Worm (Caenorhabditis elegans) whole organism, L1 larva: ENCODE measurements around the gene F19C6.5.
A peak's percentile ranks its signal among the peaks of the same experiment; 100 is the strongest.

Experiments used
- C04F5.9 ChIP-seq: sonication (generic microtip); optimal IDR thresholded peaks from 2 replicates; lab custom pipeline; 2016; ENCODE audit warnings: missing genetic modification characterization, missing compliant biosample characterization
- Y116A8C.19 ChIP-seq: sonication (generic microtip); optimal IDR thresholded peaks from 2 replicates; lab custom pipeline; 2016; ENCODE audit warnings: missing compliant biosample characterization, missing genetic modification characterization, borderline replicate concordance
- aha-1 ChIP-seq: fragments of 150-350 bp; optimal IDR thresholded peaks from 2 replicates; lab custom pipeline; 2014; ENCODE audit warnings: missing biosample characterization, missing genetic modification characterization
- aly-2 ChIP-seq: fragments of 150-350 bp; optimal IDR thresholded peaks from 2 replicates; lab custom pipeline; 2014; ENCODE audit warnings: missing biosample characterization, missing genetic modification characterization
- blmp-1 ChIP-seq: fragments of 150-350 bp; optimal IDR thresholded peaks from 2 replicates; lab custom pipeline; 2014; ENCODE audit warnings: missing biosample characterization, missing genetic modification characterization
- ceh-63 ChIP-seq: fragments of 200-800 bp; sonication (Bioruptor generic); optimal IDR thresholded peaks from 2 replicates; lab custom pipeline; 2018; ENCODE audit warnings: mild to moderate bottlenecking, missing genetic modification characterization, missing compliant biosample characterization
- ceh-8 ChIP-seq: fragments of 200-800 bp; sonication (Bioruptor generic); optimal IDR thresholded peaks from 2 replicates; lab custom pipeline; 2018; ENCODE audit warnings: mild to moderate bottlenecking, missing genetic modification characterization, moderate library complexity, missing compliant biosample characterization
- ceh-82 ChIP-seq, 3 experiments: fragments of 150-350 bp in 1 of 3; sonication (generic microtip) in 2 of 3; optimal IDR thresholded peaks; 2 replicates each; lab custom pipeline; 2014 to 2017; ENCODE audit warnings: missing biosample characterization in 3 of 3, missing genetic modification characterization in 3 of 3
- ceh-88 ChIP-seq: fragments of 200-800 bp; sonication (Bioruptor generic); IDR thresholded peaks from 2 replicates; pipeline ENCODE4 v1.3.6; 2022; ENCODE audit warnings: missing genetic modification characterization, missing compliant biosample characterization
- ceh-90 ChIP-seq: sonication (generic microtip); optimal IDR thresholded peaks from 2 replicates; lab custom pipeline; 2016; ENCODE audit warnings: missing genetic modification characterization, missing compliant biosample characterization
- efl-1 ChIP-seq, 4 experiments: fragments of 150-350 bp; optimal IDR thresholded peaks in 3 of 4; peaks in 1 of 4; 1 replicate in 1 of 4; 2 replicates in 3 of 4; lab custom pipeline; 2014; ENCODE audit warnings: missing biosample characterization in 2 of 4, missing genetic modification characterization in 2 of 4, missing genetic modification reagents in 2 of 4
- elt-3 ChIP-seq, 6 experiments: fragments of 150-350 bp in 1 of 6; sonication (generic microtip); optimal IDR thresholded peaks; 2 replicates each; lab custom pipeline; 2017 to 2018; ENCODE audit warnings: missing biosample characterization in 6 of 6, missing genetic modification characterization in 6 of 6, inconsistent platforms in 1 of 6
- fkh-4 ChIP-seq: sonication (generic microtip); optimal IDR thresholded peaks from 2 replicates; lab custom pipeline; 2016; ENCODE audit warnings: missing compliant biosample characterization, missing genetic modification characterization, borderline replicate concordance
- fos-1 ChIP-seq: fragments of 150-350 bp; optimal IDR thresholded peaks from 2 replicates; lab custom pipeline; 2014; ENCODE audit warnings: missing biosample characterization, missing genetic modification characterization
- grh-1 ChIP-seq: fragments of 200-800 bp; sonication (Bioruptor generic); IDR thresholded peaks from 2 replicates; pipeline ENCODE4 v1.3.6; 2022; ENCODE audit warnings: missing genetic modification reagents, missing genetic modification characterization, missing compliant biosample characterization
- hlh-17 ChIP-seq: fragments of 200-800 bp; sonication (Bioruptor generic); optimal IDR thresholded peaks from 2 replicates; lab custom pipeline; 2018; ENCODE audit warnings: missing genetic modification characterization, mild to moderate bottlenecking, missing compliant biosample characterization, moderate library complexity, borderline replicate concordance
- hlh-4 ChIP-seq: sonication (generic microtip); optimal IDR thresholded peaks from 2 replicates; lab custom pipeline; 2016; ENCODE audit warnings: mild to moderate bottlenecking, missing genetic modification characterization, missing compliant biosample characterization
- hpl-2 ChIP-seq: fragments of 150-350 bp; optimal IDR thresholded peaks from 2 replicates; lab custom pipeline; 2014; ENCODE audit warnings: missing biosample characterization, missing genetic modification reagents, missing genetic modification characterization
- lin-13 ChIP-seq: fragments of 150-350 bp; optimal IDR thresholded peaks from 2 replicates; lab custom pipeline; 2014; ENCODE audit warnings: missing biosample characterization, missing genetic modification reagents, missing genetic modification characterization
- lin-15B ChIP-seq: fragments of 150-350 bp; sonication (generic microtip); optimal IDR thresholded peaks from 3 replicates; lab custom pipeline; 2014; ENCODE audit warnings: missing biosample characterization, missing genetic modification characterization
- lin-39 ChIP-seq: fragments of 150-350 bp; optimal IDR thresholded peaks from 2 replicates; lab custom pipeline; 2014; ENCODE audit warnings: missing biosample characterization, missing genetic modification reagents, missing genetic modification characterization
- lsy-2 ChIP-seq, 2 experiments: fragments of 150-350 bp; optimal IDR thresholded peaks; 2 replicates each; lab custom pipeline; 2014; ENCODE audit warnings: missing biosample characterization in 2 of 2, missing genetic modification characterization in 2 of 2
- mab-9 ChIP-seq: fragments of 200-800 bp; sonication (Bioruptor generic); IDR thresholded peaks from 2 replicates; pipeline ENCODE4 v1.3.6; 2022; ENCODE audit warnings: missing genetic modification reagents, missing genetic modification characterization, missing compliant biosample characterization
- mef-2 ChIP-seq: fragments of 150-350 bp; optimal IDR thresholded peaks from 2 replicates; lab custom pipeline; 2014; ENCODE audit warnings: missing biosample characterization, missing genetic modification characterization
- mep-1 ChIP-seq: fragments of 150-350 bp; optimal IDR thresholded peaks from 2 replicates; lab custom pipeline; 2014; ENCODE audit warnings: missing biosample characterization, missing genetic modification characterization
- nhr-12 ChIP-seq: sonication (generic microtip); optimal IDR thresholded peaks from 2 replicates; lab custom pipeline; 2017; ENCODE audit warnings: missing biosample characterization, missing genetic modification characterization
- nhr-76 ChIP-seq: sonication (generic microtip); optimal IDR thresholded peaks from 2 replicates; lab custom pipeline; 2017; ENCODE audit warnings: missing biosample characterization, missing genetic modification characterization
- nhr-85 ChIP-seq: sonication (generic microtip); peaks from one replicate; lab custom pipeline; 2016; ENCODE audit warnings: missing genetic modification characterization, inconsistent platforms, missing compliant biosample characterization
- nhr-90 ChIP-seq: sonication (generic microtip); optimal IDR thresholded peaks from 2 replicates; lab custom pipeline; 2016; ENCODE audit warnings: mild to moderate bottlenecking, missing genetic modification characterization, missing compliant biosample characterization; ENCODE audit not compliant: poor library complexity
- snu-23 ChIP-seq: sonication (generic microtip); optimal IDR thresholded peaks from 2 replicates; lab custom pipeline; 2016; ENCODE audit warnings: missing genetic modification characterization, missing compliant biosample characterization
- tlp-1 ChIP-seq: fragments of 150-350 bp; optimal IDR thresholded peaks from 2 replicates; lab custom pipeline; 2014; ENCODE audit warnings: missing biosample characterization, missing genetic modification characterization
- unc-30 ChIP-seq: sonication (generic microtip); optimal IDR thresholded peaks from 2 replicates; lab custom pipeline; 2017; ENCODE audit warnings: missing biosample characterization, missing genetic modification characterization
- unc-62 ChIP-seq: fragments of 150-350 bp; optimal IDR thresholded peaks from 2 replicates; lab custom pipeline; 2014; ENCODE audit warnings: missing biosample characterization, missing genetic modification reagents, missing genetic modification characterization
- xbp-1 ChIP-seq: sonication (generic microtip); optimal IDR thresholded peaks from 2 replicates; lab custom pipeline; 2016; ENCODE audit warnings: missing genetic modification characterization, missing compliant biosample characterization
- zag-1 ChIP-seq: fragments of 150-350 bp; optimal IDR thresholded peaks from 2 replicates; lab custom pipeline; 2014; ENCODE audit warnings: missing biosample characterization, missing genetic modification characterization
- ztf-11 ChIP-seq, 2 experiments: sonication (generic microtip); optimal IDR thresholded peaks; 2 replicates each; lab custom pipeline; 2016 to 2017; ENCODE audit warnings: missing genetic modification characterization in 2 of 2, missing biosample characterization in 1 of 2, missing compliant biosample characterization in 1 of 2

Gene F19C6.5

DNA sequence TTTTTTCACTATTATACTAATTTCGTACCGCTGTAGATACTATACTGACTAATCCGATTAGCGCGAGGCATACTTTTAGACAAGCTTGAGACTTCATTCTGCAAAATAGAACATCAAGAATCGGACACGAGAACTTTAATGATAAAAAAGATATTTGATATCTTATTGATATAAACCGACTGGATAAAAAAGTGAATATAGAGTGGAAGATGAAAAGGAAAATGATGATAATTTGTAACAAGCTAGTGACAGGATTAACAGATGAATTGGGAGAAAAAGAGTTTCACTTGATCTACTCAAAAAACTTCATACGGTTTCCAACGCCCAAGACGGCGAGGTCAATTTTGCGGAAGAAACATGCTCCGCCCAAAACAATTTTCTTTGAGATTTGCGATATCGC lies 35.8 kb downstream of the F19C6.5 start, which contains the start of gene nas-37:
nas-37 (minus strand) TSS at position 101 of the 400 bp plus-strand sequence.
- no peak for TF ChIP-seq elt-3 (tag; optimal IDR thresholded peaks at IDR 0.05; lab: Kevin White, UChicago)
- TF ChIP-seq mab-9 (GFP tag; lab: Robert Waterston, UW) = no peak
- no peak for TF ChIP-seq ztf-11 (tag; optimal IDR thresholded peaks at IDR 0.05; lab: Kevin White, UChicago)
- no peak for TF ChIP-seq ceh-8 (GFP tag; lab: Kevin White, UChicago)
- peak; percentile 58 for TF ChIP-seq blmp-1
- no peak for TF ChIP-seq fos-1 (tag; lab: Kevin White, UChicago)
- TF ChIP-seq nhr-12 = no peak

DNA sequence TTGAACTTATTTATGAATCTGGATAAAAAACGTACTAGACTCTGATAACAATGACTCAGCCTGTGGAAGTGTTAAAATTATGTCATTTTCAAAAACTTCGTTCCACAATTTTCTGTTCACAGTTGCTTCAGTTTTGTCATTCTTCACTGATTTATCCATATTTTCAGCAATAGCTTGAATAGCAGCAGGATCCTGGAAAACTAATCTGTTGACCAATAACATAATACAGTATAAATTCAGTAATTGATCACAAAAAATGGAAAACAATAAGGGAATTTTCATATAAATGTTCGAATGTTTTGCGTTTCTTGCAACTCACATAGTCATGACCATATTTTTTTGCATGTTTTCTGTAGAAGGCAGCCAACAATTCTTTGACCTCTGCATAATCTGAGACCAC lies 36.2 kb downstream of the F19C6.5 start:
- TF ChIP-seq ceh-63 (GFP tag; lab: Kevin White, UChicago) (no peak), efl-1 (optimal IDR thresholded peaks at IDR 0.05; lab: Kevin White, UChicago) (no peak), efl-1 (GFP tag; optimal IDR thresholded peaks at IDR 0.05 in 1 of 2; lab: Kevin White, UChicago) (peak in 1 of 2 experiments; percentile 35)
- TF ChIP-seq, all 84 proteins: peak for 1

DNA sequence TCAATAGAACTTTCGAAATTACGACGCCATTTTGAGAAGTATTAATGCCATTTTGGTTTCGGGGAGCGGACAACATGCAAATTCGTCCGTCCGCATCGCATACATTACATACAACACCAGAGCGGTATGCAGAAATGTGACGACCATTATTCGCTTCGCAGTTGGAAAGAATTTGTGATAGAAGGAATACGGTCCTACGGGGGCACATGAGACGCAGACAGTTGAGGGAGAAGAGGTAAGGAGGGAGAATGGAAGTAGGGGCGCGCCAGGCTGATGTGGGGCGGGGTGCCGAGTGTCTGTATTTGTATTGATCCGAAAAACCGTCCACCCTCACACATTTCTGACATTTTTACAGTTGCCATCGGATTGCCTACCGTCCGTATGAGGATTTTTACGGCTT lies 43.4 kb downstream of the F19C6.5 start:
- TF ChIP-seq lin-15B (tag; lab: Kevin White, UChicago) (no peak), snu-23 (GFP tag; lab: Kevin White, UChicago) (peak; percentile 29), efl-1 (optimal IDR thresholded peaks at IDR 0.05; lab: Kevin White, UChicago) (no peak), efl-1 (GFP tag; optimal IDR thresholded peaks at IDR 0.05 in 1 of 2; lab: Kevin White, UChicago) (no peak), grh-1 (GFP tag; lab: Robert Waterston, UW) (no peak), ceh-63 (GFP tag; lab: Kevin White, UChicago) (no peak), hlh-17 (GFP tag; lab: Kevin White, UChicago) (no peak), mep-1 (peak; percentile 2), lin-39 (tag; lab: Kevin White, UChicago) (no peak), nhr-90 (peak; percentile 11), blmp-1 (peak; percentile 51), ceh-82 (tag; optimal IDR thresholded peaks at IDR 0.05; lab: Kevin White, UChicago) (no peak), ztf-11 (tag; optimal IDR thresholded peaks at IDR 0.05; lab: Kevin White, UChicago) (peak in 1 of 2 experiments; percentile 31), Y116A8C.19 (tag; lab: Kevin White, UChicago) (no peak)
- TF ChIP-seq, all 84 proteins: peak for 5

DNA sequence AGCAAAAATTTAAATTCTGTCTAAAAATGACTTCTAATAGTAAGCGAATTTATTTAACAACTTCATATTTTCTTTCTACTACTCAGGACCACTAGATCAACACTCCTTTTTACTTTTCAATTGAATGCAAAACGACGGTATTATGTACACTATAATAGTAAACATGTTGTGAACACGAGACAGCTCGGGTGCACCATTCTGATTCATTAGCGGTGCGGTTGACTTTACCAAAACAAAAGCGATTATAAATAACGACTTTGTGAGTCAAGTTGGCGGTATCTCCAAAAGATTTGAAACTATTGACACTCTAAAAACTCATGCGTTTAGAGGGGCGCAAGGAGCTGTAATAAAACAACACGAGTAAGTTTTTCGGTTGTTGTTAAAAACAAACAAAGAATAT lies 44.2 kb downstream of the F19C6.5 start:
- no peak for TF ChIP-seq nhr-76 (tag; lab: Kevin White, UChicago)
- TF ChIP-seq xbp-1 = no peak
- TF ChIP-seq ceh-88 (GFP tag; lab: Robert Waterston, UW) = no peak
- no peak for TF ChIP-seq lin-13
- TF ChIP-seq C04F5.9 (tag; lab: Kevin White, UChicago) = no peak
- TF ChIP-seq tlp-1 = no peak
- no peak for TF ChIP-seq mef-2
- TF ChIP-seq efl-1 (optimal IDR thresholded peaks at IDR 0.05; lab: Kevin White, UChicago) = no peak
- no peak for TF ChIP-seq efl-1 (GFP tag; optimal IDR thresholded peaks at IDR 0.05 in 1 of 2; lab: Kevin White, UChicago)
- TF ChIP-seq fkh-4 = no peak
- no peak for TF ChIP-seq zag-1
- no peak for TF ChIP-seq hpl-2
- TF ChIP-seq mab-9 (GFP tag; lab: Robert Waterston, UW) = no peak
- no peak for TF ChIP-seq aly-2 (tag; lab: Kevin White, UChicago)
- TF ChIP-seq hlh-4 (tag; lab: Kevin White, UChicago) = no peak
- no peak for TF ChIP-seq lsy-2 (tag; optimal IDR thresholded peaks at IDR 0.05; lab: Kevin White, UChicago)
- TF ChIP-seq unc-62 (GFP tag; lab: Kevin White, UChicago) = no peak
- TF ChIP-seq aha-1 = no peak
- no peak for TF ChIP-seq nhr-85 (tag; lab: Kevin White, UChicago)
- TF ChIP-seq, all 84 proteins: peak for 0

DNA sequence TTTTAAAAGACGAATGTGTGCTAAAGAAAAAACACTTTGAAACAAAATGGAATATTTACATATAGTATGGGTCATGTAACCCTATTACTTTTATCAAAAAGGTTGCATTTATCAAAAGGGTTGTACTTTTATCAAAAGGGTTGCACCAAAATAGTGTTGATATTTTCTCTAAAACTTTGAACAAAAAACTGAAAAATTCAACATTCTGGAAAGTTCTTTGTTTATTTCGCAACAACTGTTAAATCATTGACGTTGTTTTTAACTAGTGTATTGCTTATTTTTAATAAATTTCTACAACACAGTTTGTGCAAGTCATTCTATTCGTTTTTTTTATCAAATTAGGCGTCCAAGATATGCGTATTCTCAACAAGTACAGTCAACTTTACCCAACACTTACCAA lies 46.2 kb downstream of the F19C6.5 start, which contains the start of the genes C17G1.5 and C17G1.14:
C17G1.5 (plus strand) TSS at position 266 of the 400 bp plus-strand sequence.
C17G1.14 (plus strand) TSS at position 277 of the 400 bp plus-strand sequence.
- TF ChIP-seq nhr-85 (tag; lab: Kevin White, UChicago) (no peak), unc-30 (tag; lab: Kevin White, UChicago) (no peak), unc-62 (GFP tag; lab: Kevin White, UChicago) (no peak), ceh-90 (tag; lab: Kevin White, UChicago) (no peak)
- TF ChIP-seq, all 84 proteins: peak for 0
